Worm (Caenorhabditis elegans) whole organism, L1 larva: ENCODE data around the gene F41E6.17.
A peak's percentile ranks its signal among the peaks of the same experiment; 100 is the strongest.
"Not testable (repeated sequence)": the region's sequence is repeated elsewhere in the genome, so short reads cannot be mapped to it uniquely, and the experiment has no call there.

Source experiments
- F16B12.6 ChIP-seq: fragments of 150-350 bp; optimal IDR thresholded peaks from 2 replicates; lab custom pipeline; 2014; ENCODE audit warnings: missing biosample characterization, missing genetic modification characterization
- Y116A8C.19 ChIP-seq: sonication (generic microtip); optimal IDR thresholded peaks from 2 replicates; lab custom pipeline; 2016; ENCODE audit warnings: missing compliant biosample characterization, missing genetic modification characterization, borderline replicate concordance
- aly-2 ChIP-seq: fragments of 150-350 bp; optimal IDR thresholded peaks from 2 replicates; lab custom pipeline; 2014; ENCODE audit warnings: missing biosample characterization, missing genetic modification characterization
- blmp-1 ChIP-seq: fragments of 150-350 bp; optimal IDR thresholded peaks from 2 replicates; lab custom pipeline; 2014; ENCODE audit warnings: missing biosample characterization, missing genetic modification characterization
- ceh-82 ChIP-seq, 3 experiments: fragments of 150-350 bp in 1 of 3; sonication (generic microtip) in 2 of 3; optimal IDR thresholded peaks; 2 replicates each; lab custom pipeline; 2014 to 2017; ENCODE audit warnings: missing biosample characterization in 3 of 3, missing genetic modification characterization in 3 of 3
- ceh-88 ChIP-seq: fragments of 200-800 bp; sonication (Bioruptor generic); IDR thresholded peaks from 2 replicates; pipeline ENCODE4 v1.3.6; 2022; ENCODE audit warnings: missing genetic modification characterization, missing compliant biosample characterization
- dsc-1 ChIP-seq: sonication (generic microtip); optimal IDR thresholded peaks from 2 replicates; lab custom pipeline; 2016; ENCODE audit warnings: mild to moderate bottlenecking, missing genetic modification characterization, missing compliant biosample characterization
- efl-1 ChIP-seq, 4 experiments: fragments of 150-350 bp; optimal IDR thresholded peaks in 3 of 4; peaks in 1 of 4; 1 replicate in 1 of 4; 2 replicates in 3 of 4; lab custom pipeline; 2014; ENCODE audit warnings: missing biosample characterization in 2 of 4, missing genetic modification characterization in 2 of 4, missing genetic modification reagents in 2 of 4
- egl-27 ChIP-seq, 2 experiments: fragments of 150-350 bp in 1 of 2; sonication (generic microtip); optimal IDR thresholded peaks; 3 replicates each; lab custom pipeline; 2017 to 2018; ENCODE audit warnings: missing biosample characterization in 2 of 2, missing genetic modification characterization in 2 of 2, missing genetic modification reagents in 2 of 2
- elt-2 ChIP-seq: sonication (generic microtip); optimal IDR thresholded peaks from 2 replicates; lab custom pipeline; 2016; ENCODE audit warnings: missing genetic modification characterization, mild to moderate bottlenecking, inconsistent platforms, missing compliant biosample characterization, missing genetic modification reagents
- elt-3 ChIP-seq, 6 experiments: fragments of 150-350 bp in 1 of 6; sonication (generic microtip); optimal IDR thresholded peaks; 2 replicates each; lab custom pipeline; 2017 to 2018; ENCODE audit warnings: missing biosample characterization in 6 of 6, missing genetic modification characterization in 6 of 6, inconsistent platforms in 1 of 6
- fkh-10 ChIP-seq: sonication (generic microtip); optimal IDR thresholded peaks from 2 replicates; lab custom pipeline; 2017; ENCODE audit warnings: missing biosample characterization, missing genetic modification reagents, missing genetic modification characterization
- fkh-4 ChIP-seq: sonication (generic microtip); optimal IDR thresholded peaks from 2 replicates; lab custom pipeline; 2016; ENCODE audit warnings: missing compliant biosample characterization, missing genetic modification characterization, borderline replicate concordance
- fkh-8 ChIP-seq: sonication (generic microtip); optimal IDR thresholded peaks from 2 replicates; lab custom pipeline; 2016; ENCODE audit warnings: mild to moderate bottlenecking, missing genetic modification characterization, missing compliant biosample characterization
- fos-1 ChIP-seq: fragments of 150-350 bp; optimal IDR thresholded peaks from 2 replicates; lab custom pipeline; 2014; ENCODE audit warnings: missing biosample characterization, missing genetic modification characterization
- grh-1 ChIP-seq: fragments of 200-800 bp; sonication (Bioruptor generic); IDR thresholded peaks from 2 replicates; pipeline ENCODE4 v1.3.6; 2022; ENCODE audit warnings: missing genetic modification reagents, missing genetic modification characterization, missing compliant biosample characterization
- hlh-4 ChIP-seq: sonication (generic microtip); optimal IDR thresholded peaks from 2 replicates; lab custom pipeline; 2016; ENCODE audit warnings: mild to moderate bottlenecking, missing genetic modification characterization, missing compliant biosample characterization
- hpl-2 ChIP-seq: fragments of 150-350 bp; optimal IDR thresholded peaks from 2 replicates; lab custom pipeline; 2014; ENCODE audit warnings: missing biosample characterization, missing genetic modification reagents, missing genetic modification characterization
- lin-14 ChIP-seq: fragments of 200-800 bp; sonication (Bioruptor generic); optimal IDR thresholded peaks from 2 replicates; lab custom pipeline; 2018; ENCODE audit warnings: mild to moderate bottlenecking, missing genetic modification characterization, moderate library complexity, missing compliant biosample characterization
- lsy-2 ChIP-seq, 2 experiments: fragments of 150-350 bp; optimal IDR thresholded peaks; 2 replicates each; lab custom pipeline; 2014; ENCODE audit warnings: missing biosample characterization in 2 of 2, missing genetic modification characterization in 2 of 2
- mef-2 ChIP-seq: fragments of 150-350 bp; optimal IDR thresholded peaks from 2 replicates; lab custom pipeline; 2014; ENCODE audit warnings: missing biosample characterization, missing genetic modification characterization
- nhr-11 ChIP-seq: fragments of 150-350 bp; optimal IDR thresholded peaks from 2 replicates; lab custom pipeline; 2014; ENCODE audit warnings: missing biosample characterization, missing genetic modification characterization
- nhr-19 ChIP-seq: fragments of 200-800 bp; sonication (Bioruptor generic); conservative IDR thresholded peaks from 2 replicates; pipeline ENCODE4 v1.3.6; 2022; ENCODE audit warnings: missing genetic modification characterization, missing compliant biosample characterization
- nhr-71 ChIP-seq: sonication (generic microtip); optimal IDR thresholded peaks from 2 replicates; lab custom pipeline; 2016; ENCODE audit warnings: mild to moderate bottlenecking, missing genetic modification characterization, moderate library complexity, missing compliant biosample characterization
- pax-3 ChIP-seq: fragments of 200-800 bp; sonication (Bioruptor generic); optimal IDR thresholded peaks from 2 replicates; lab custom pipeline; 2018; ENCODE audit warnings: mild to moderate bottlenecking, missing genetic modification characterization, moderate library complexity, missing compliant biosample characterization
- rnt-1 ChIP-seq: sonication (generic microtip); optimal IDR thresholded peaks from 2 replicates; lab custom pipeline; 2016; ENCODE audit warnings: mild to moderate bottlenecking, missing genetic modification characterization, moderate library complexity, missing compliant biosample characterization
- sptf-1 ChIP-seq: fragments of 150-350 bp; optimal IDR thresholded peaks from 2 replicates; lab custom pipeline; 2014; ENCODE audit warnings: missing biosample characterization, missing genetic modification characterization
- tbx-2 ChIP-seq: sonication (generic microtip); optimal IDR thresholded peaks from 2 replicates; lab custom pipeline; 2016; ENCODE audit warnings: missing genetic modification characterization, missing compliant biosample characterization
- unc-130 ChIP-seq: fragments of 150-350 bp; optimal IDR thresholded peaks from 2 replicates; lab custom pipeline; 2017; ENCODE audit warnings: missing biosample characterization, missing genetic modification characterization, inconsistent platforms
- unc-86 ChIP-seq: sonication (generic microtip); optimal IDR thresholded peaks from 2 replicates; lab custom pipeline; 2016; ENCODE audit warnings: missing genetic modification characterization, missing compliant biosample characterization
- unc-98 ChIP-seq: fragments of 200-800 bp; sonication (Bioruptor generic); IDR thresholded peaks from 2 replicates; pipeline ENCODE4 v1.3.6; 2022; ENCODE audit warnings: missing genetic modification characterization, missing compliant biosample characterization
- ztf-11 ChIP-seq, 2 experiments: sonication (generic microtip); optimal IDR thresholded peaks; 2 replicates each; lab custom pipeline; 2016 to 2017; ENCODE audit warnings: missing genetic modification characterization in 2 of 2, missing biosample characterization in 1 of 2, missing compliant biosample characterization in 1 of 2

The F41E6.17 gene

ce11 chrV:8623754-8624153 is at the start of gene F41E6.17:
F41E6.17 (plus strand) TSS chrV:8624101.
- TF ChIP-seq lsy-2 (tag; optimal IDR thresholded peaks at IDR 0.05; lab: Kevin White, UChicago) (no peak), ztf-11 (tag; optimal IDR thresholded peaks at IDR 0.05; lab: Kevin White, UChicago) (no peak), fkh-10 (peak; percentile 19), lin-14 (peak; percentile 70), grh-1 (GFP tag; lab: Robert Waterston, UW) (no peak), hlh-4 (tag; lab: Kevin White, UChicago) (no peak), fkh-8 (tag; lab: Kevin White, UChicago) (no peak), unc-130 (tag; lab: Kevin White, UChicago) (no peak), pax-3 (tag; lab: Kevin White, UChicago) (no peak), elt-2 (tag; lab: Kevin White, UChicago) (no peak), unc-98 (no peak), dsc-1 (peak; percentile 33), ceh-82 (tag; optimal IDR thresholded peaks at IDR 0.05; lab: Kevin White, UChicago) (peak in 1 of 3 experiments; percentile 24)

- TF ChIP-seq hpl-2 (GFP tag; lab: Kevin White, UChicago); rnt-1 (tag; lab: Kevin White, UChicago); nhr-71 (tag; lab: Kevin White, UChicago): not testable (repeated sequence)
Observed at ce11 chrV:8574762-8575161, 49.1 kb upstream of the F41E6.17 start, which contains the start of gene F25G6.1. F25G6.1 (plus strand) TSS chrV:8575062.

ce11 chrV:8580961-8581360 is 42.9 kb upstream of the F41E6.17 start, which contains the start of gene C10B5.1:
C10B5.1 (plus strand) TSS chrV:8581261.
- TF ChIP-seq ceh-88 (no peak), unc-86 (tag; lab: Kevin White, UChicago) (no peak), fos-1 (no peak), aly-2 (tag; lab: Kevin White, UChicago) (no peak), F16B12.6 (tag; lab: Kevin White, UChicago) (no peak), unc-130 (tag; lab: Kevin White, UChicago) (no peak), nhr-11 (tag; lab: Kevin White, UChicago) (no peak), unc-98 (no peak), Y116A8C.19 (tag; lab: Kevin White, UChicago) (no peak), hpl-2 (GFP tag; lab: Kevin White, UChicago) (no peak), ztf-11 (tag; optimal IDR thresholded peaks at IDR 0.05; lab: Kevin White, UChicago) (no peak), nhr-19 (no peak), fkh-4 (tag; lab: Kevin White, UChicago) (no peak), sptf-1 (tag; lab: Kevin White, UChicago) (no peak)

DNA sequence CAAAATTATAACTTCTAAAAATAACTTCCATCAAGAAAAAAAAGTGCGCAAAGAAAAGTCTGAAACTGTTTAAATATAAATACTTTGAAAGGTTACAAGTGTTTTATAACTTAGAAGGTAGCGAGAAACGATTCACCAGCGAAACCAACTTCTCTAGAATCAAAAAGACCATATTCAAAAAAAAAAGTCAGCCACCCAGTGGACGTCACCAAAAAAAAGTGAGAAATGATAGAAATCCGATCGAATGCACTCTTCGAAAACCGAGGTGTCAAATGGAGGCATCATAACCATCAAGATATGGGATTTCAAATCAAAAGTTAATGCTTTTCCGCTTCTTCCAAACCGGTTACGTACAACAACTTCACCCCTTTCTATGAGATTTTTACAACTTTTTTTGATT is 37.4 kb upstream of the F41E6.17 start:
- TF ChIP-seq efl-1 (optimal IDR thresholded peaks at IDR 0.05; lab: Kevin White, UChicago): no peak
- peak in 1 of 2 experiments; percentile 90 for TF ChIP-seq efl-1 (GFP tag; optimal IDR thresholded peaks at IDR 0.05 in 1 of 2; lab: Kevin White, UChicago)
- no peak for TF ChIP-seq fkh-10

ce11 chrV:8586920-8587319 is 37.0 kb upstream of the F41E6.17 start:
- no peak for TF ChIP-seq lin-14
- TF ChIP-seq lsy-2 (tag; optimal IDR thresholded peaks at IDR 0.05; lab: Kevin White, UChicago): no peak
- TF ChIP-seq blmp-1 (tag; lab: Kevin White, UChicago): peak; percentile 11
- no peak for TF ChIP-seq egl-27 (tag; optimal IDR thresholded peaks at IDR 0.05; lab: Kevin White, UChicago)
- no peak for TF ChIP-seq mef-2 (tag; lab: Kevin White, UChicago)
- no peak for TF ChIP-seq tbx-2 (tag; lab: Kevin White, UChicago)
- TF ChIP-seq F16B12.6 (tag; lab: Kevin White, UChicago): no peak
- TF ChIP-seq elt-3 (tag; optimal IDR thresholded peaks at IDR 0.05; lab: Kevin White, UChicago): no peak
- TF ChIP-seq, all 84 proteins: peak for 1
